Fruit fly (Drosophila melanogaster) whole organism, embryonic: ENCODE measurements around the gene Tengl3.
A peak's percentile ranks its signal among the peaks of the same experiment; 100 is the strongest.

Source experiments
- Adf1 ChIP-seq: fragments of 200-800 bp; sonication (Bioruptor generic); IDR thresholded peaks from 2 replicates; pipeline ENCODE4 v1.3.6; 2022; ENCODE audit warnings: missing biosample characterization, missing genetic modification characterization
- Antp ChIP-seq: fragments of 200-800 bp; sonication (Bioruptor generic); optimal IDR thresholded peaks from 3 replicates; lab custom pipeline; 2016; ENCODE audit warnings: missing biosample characterization, missing genetic modification characterization
- Awh ChIP-seq: fragments of 200-800 bp; sonication (Bioruptor generic); IDR thresholded peaks from 2 replicates; pipeline ENCODE4, ENCODE4 v1.3.6; 2022; ENCODE audit warnings: missing biosample characterization, missing genetic modification characterization
- B-H1 ChIP-seq: fragments of 200-800 bp; sonication (Bioruptor generic); IDR thresholded peaks from 3 replicates; pipeline ENCODE4 v1.3.6; 2022; ENCODE audit warnings: missing biosample characterization, missing genetic modification characterization
- B-H2 ChIP-seq: fragments of 200-800 bp; sonication (Bioruptor generic); optimal IDR thresholded peaks from 2 replicates; lab custom pipeline; 2018; ENCODE audit warnings: missing biosample characterization, mild to moderate bottlenecking, missing genetic modification characterization
- CG10462 ChIP-seq: fragments of 200-800 bp; sonication (Bioruptor generic); optimal IDR thresholded peaks from 2 replicates; lab custom pipeline; 2016; ENCODE audit warnings: missing biosample characterization, missing genetic modification characterization
- CG10543 ChIP-seq: fragments of 200-800 bp; sonication (Bioruptor generic); optimal IDR thresholded peaks from 3 replicates; lab custom pipeline; 2017; ENCODE audit warnings: missing biosample characterization, mild to moderate bottlenecking, missing genetic modification characterization, moderate library complexity
- CG10654 ChIP-seq: fragments of 200-800 bp; sonication (Bioruptor generic); optimal IDR thresholded peaks from 2 replicates; lab custom pipeline; 2016; ENCODE audit warnings: missing biosample characterization, missing genetic modification characterization
- CG10959 ChIP-seq: fragments of 200-800 bp; sonication (Bioruptor generic); IDR thresholded peaks from 2 replicates; pipeline ENCODE4 v1.3.6; 2022; ENCODE audit warnings: missing biosample characterization, missing genetic modification characterization
- CG12236 ChIP-seq: fragments of 200-800 bp; sonication (Bioruptor generic); optimal IDR thresholded peaks from 2 replicates; lab custom pipeline; 2016; ENCODE audit warnings: missing biosample characterization, missing genetic modification characterization
- CG1603 ChIP-seq: fragments of 200-800 bp; sonication (Bioruptor generic); optimal IDR thresholded peaks from 2 replicates; lab custom pipeline; 2019; ENCODE audit warnings: missing biosample characterization, mild to moderate bottlenecking, missing genetic modification characterization, moderate library complexity
- CG16779 ChIP-seq: fragments of 200-800 bp; sonication (Bioruptor generic); IDR thresholded peaks from 2 replicates; pipeline ENCODE4 v1.3.6; 2022; ENCODE audit warnings: missing biosample characterization, missing genetic modification characterization
- CG16813 ChIP-seq: fragments of 200-800 bp; sonication (Bioruptor generic); IDR thresholded peaks from 3 replicates; pipeline ENCODE4 v1.3.6; 2022; ENCODE audit warnings: missing biosample characterization, missing genetic modification characterization; ENCODE audit not compliant: partially characterized antibody
- CG17359 ChIP-seq: fragments of 200-800 bp; sonication (Bioruptor generic); optimal IDR thresholded peaks from 3 replicates; lab custom pipeline; 2018; ENCODE audit warnings: missing biosample characterization, mild to moderate bottlenecking, missing genetic modification characterization, moderate library complexity
- CG2712 ChIP-seq: fragments of 200-800 bp; optimal IDR thresholded peaks from 3 replicates; lab custom pipeline; 2019; ENCODE audit warnings: missing biosample characterization, mild to moderate bottlenecking, missing genetic modification characterization, moderate library complexity
- CG3065 ChIP-seq: fragments of 200-800 bp; sonication (Bioruptor generic); optimal IDR thresholded peaks from 2 replicates; lab custom pipeline; 2016; ENCODE audit warnings: missing biosample characterization, missing genetic modification characterization
- CG6175 ChIP-seq: fragments of 200-800 bp; sonication (Bioruptor generic); IDR thresholded peaks from 3 replicates; pipeline ENCODE4 v1.3.6; 2022; ENCODE audit warnings: missing biosample characterization, missing genetic modification characterization
- CG6689 ChIP-seq: fragments of 200-800 bp; sonication (Bioruptor generic); IDR thresholded peaks from 2 replicates; pipeline ENCODE4 v1.3.6; 2022; ENCODE audit warnings: missing biosample characterization, missing genetic modification characterization
- CG6813 ChIP-seq: fragments of 200-800 bp; sonication (Bioruptor generic); optimal IDR thresholded peaks from 2 replicates; lab custom pipeline; 2017; ENCODE audit warnings: missing biosample characterization, missing genetic modification characterization, mild to moderate bottlenecking, moderate library complexity, missing genetic modification reagents
- CG7372 ChIP-seq: fragments of 200-800 bp; sonication (Bioruptor generic); IDR thresholded peaks from 2 replicates; pipeline ENCODE4 v1.3.6; 2022; ENCODE audit warnings: missing biosample characterization, missing genetic modification characterization
- D19B ChIP-seq: fragments of 200-800 bp; sonication (Bioruptor generic); optimal IDR thresholded peaks from 2 replicates; lab custom pipeline; 2017; ENCODE audit warnings: missing biosample characterization, mild to moderate bottlenecking, missing genetic modification characterization
- Deaf1 ChIP-seq: fragments of 200-800 bp; optimal IDR thresholded peaks from 3 replicates; lab custom pipeline; 2019; ENCODE audit warnings: missing biosample characterization, mild to moderate bottlenecking, missing genetic modification characterization, moderate library complexity
- Fer3 ChIP-seq: fragments of 200-800 bp; sonication (Bioruptor generic); optimal IDR thresholded peaks from 2 replicates; lab custom pipeline; 2018; ENCODE audit warnings: missing biosample characterization, mild to moderate bottlenecking, missing genetic modification characterization, moderate library complexity
- GATAe ChIP-seq: fragments of 200-800 bp; sonication (Bioruptor generic); conservative IDR thresholded peaks from 2 replicates; pipeline ENCODE4 v1.3.6; 2022; ENCODE audit warnings: missing biosample characterization, missing genetic modification characterization
- Hey ChIP-seq: fragments of 200-800 bp; sonication (Bioruptor generic); optimal IDR thresholded peaks from 3 replicates; lab custom pipeline; 2018; ENCODE audit warnings: missing biosample characterization, mild to moderate bottlenecking, missing genetic modification characterization
- Hr3 ChIP-seq: fragments of 200-800 bp; sonication (Bioruptor generic); optimal IDR thresholded peaks from 3 replicates; lab custom pipeline; 2016; ENCODE audit warnings: missing biosample characterization, missing genetic modification characterization
- Kr ChIP-seq: fragments of 200-800 bp; sonication (Bioruptor generic); optimal IDR thresholded peaks from 2 replicates; lab custom pipeline; 2017; ENCODE audit warnings: missing biosample characterization, mild to moderate bottlenecking, missing genetic modification characterization
- MESR4 ChIP-seq: fragments of 200-800 bp; sonication (Bioruptor generic); optimal IDR thresholded peaks from 2 replicates; lab custom pipeline; 2018; ENCODE audit warnings: missing biosample characterization, mild to moderate bottlenecking, missing genetic modification characterization, moderate library complexity
- Meics ChIP-seq: fragments of 200-800 bp; sonication (Bioruptor generic); optimal IDR thresholded peaks from 2 replicates; lab custom pipeline; 2017; ENCODE audit warnings: missing biosample characterization, mild to moderate bottlenecking, missing genetic modification characterization
- Myb ChIP-seq: fragments of 200-800 bp; sonication (Bioruptor generic); optimal IDR thresholded peaks from 2 replicates; lab custom pipeline; 2016; ENCODE audit warnings: missing biosample characterization, missing genetic modification characterization
- Nf-YC ChIP-seq: fragments of 200-800 bp; optimal IDR thresholded peaks from 3 replicates; lab custom pipeline; 2019; ENCODE audit warnings: missing biosample characterization, mild to moderate bottlenecking, missing genetic modification characterization, moderate library complexity
- Spps ChIP-seq: fragments of 200-800 bp; sonication (Bioruptor generic); optimal IDR thresholded peaks from 2 replicates; lab custom pipeline; 2018; ENCODE audit warnings: missing biosample characterization, mild to moderate bottlenecking, missing genetic modification characterization
- TFAM ChIP-seq: fragments of 200-800 bp; sonication (Bioruptor generic); optimal IDR thresholded peaks from 2 replicates; lab custom pipeline; 2017; ENCODE audit warnings: missing biosample characterization, missing genetic modification characterization, inconsistent platforms
- aop ChIP-seq: fragments of 200-800 bp; sonication (Bioruptor generic); IDR thresholded peaks from 2 replicates; pipeline ENCODE4 v1.3.6; 2022; ENCODE audit warnings: missing biosample characterization, missing genetic modification characterization
- ara ChIP-seq: fragments of 200-800 bp; sonication (Bioruptor generic); IDR thresholded peaks from 2 replicates; pipeline ENCODE4 v1.3.6; 2022; ENCODE audit warnings: missing biosample characterization, missing genetic modification characterization
- ase ChIP-seq: fragments of 200-800 bp; sonication (Bioruptor generic); IDR thresholded peaks from 3 replicates; pipeline ENCODE4 v1.3.6; 2022; ENCODE audit warnings: missing biosample characterization, missing genetic modification characterization
- cato ChIP-seq: fragments of 200-800 bp; sonication (Bioruptor generic); optimal IDR thresholded peaks from 2 replicates; lab custom pipeline; 2016; ENCODE audit warnings: missing biosample characterization, missing genetic modification characterization, borderline replicate concordance
- chm ChIP-seq: fragments of 200-800 bp; sonication (Bioruptor generic); IDR thresholded peaks from 2 replicates; pipeline ENCODE4 v1.3.6; 2022; ENCODE audit warnings: missing biosample characterization, missing genetic modification characterization
- cwo ChIP-seq: fragments of 200-800 bp; sonication (Bioruptor generic); optimal IDR thresholded peaks from 3 replicates; lab custom pipeline; 2017; ENCODE audit warnings: missing biosample characterization, missing genetic modification characterization, mild to moderate bottlenecking, moderate library complexity, missing genetic modification reagents
- da ChIP-seq: fragments of 200-800 bp; sonication (Bioruptor generic); optimal IDR thresholded peaks from 2 replicates; lab custom pipeline; 2016; ENCODE audit warnings: missing biosample characterization, missing genetic modification characterization
- dati ChIP-seq: fragments of 200-800 bp; sonication (Bioruptor generic); IDR thresholded peaks from 2 replicates; pipeline ENCODE4 v1.3.6; 2022; ENCODE audit warnings: missing biosample characterization, missing genetic modification characterization
- her ChIP-seq: fragments of 200-800 bp; sonication (Bioruptor generic); optimal IDR thresholded peaks from 2 replicates; lab custom pipeline; 2016; ENCODE audit warnings: missing biosample characterization, missing genetic modification characterization
- nerfin-1 ChIP-seq: fragments of 200-800 bp; sonication (Bioruptor generic); optimal IDR thresholded peaks from 3 replicates; lab custom pipeline; 2019; ENCODE audit warnings: missing biosample characterization, mild to moderate bottlenecking, missing genetic modification characterization, moderate library complexity
- run ChIP-seq: fragments of 200-800 bp; sonication (Bioruptor generic); optimal IDR thresholded peaks from 3 replicates; lab custom pipeline; 2018; ENCODE audit warnings: missing biosample characterization, mild to moderate bottlenecking, missing genetic modification characterization
- shn ChIP-seq: fragments of 200-800 bp; sonication (Bioruptor generic); optimal IDR thresholded peaks from 3 replicates; lab custom pipeline; 2016; ENCODE audit warnings: missing biosample characterization, missing genetic modification characterization
- slbo ChIP-seq: fragments of 200-800 bp; sonication (Bioruptor generic); IDR thresholded peaks from 2 replicates; pipeline ENCODE4 v1.3.6; 2022; ENCODE audit warnings: missing biosample characterization, missing genetic modification characterization
- sr ChIP-seq: fragments of 200-800 bp; sonication (Bioruptor generic); IDR thresholded peaks from 3 replicates; pipeline ENCODE4 v1.3.6; 2022; ENCODE audit warnings: missing biosample characterization, missing genetic modification characterization
- tio ChIP-seq: fragments of 200-800 bp; sonication (Bioruptor generic); optimal IDR thresholded peaks from 2 replicates; lab custom pipeline; 2017; ENCODE audit warnings: missing biosample characterization, missing genetic modification characterization, inconsistent platforms
- tll ChIP-seq, 2 experiments: fragments of 200-800 bp in 1 of 2; fragments of >200 bp in 1 of 2; sonication (Bioruptor generic) in 1 of 2; optimal IDR thresholded peaks; 2 replicates each; lab custom pipeline; 2017 to 2019; ENCODE audit warnings: missing biosample characterization in 2 of 2, missing genetic modification characterization in 2 of 2, mild to moderate bottlenecking in 1 of 2, moderate library complexity in 1 of 2
- tx ChIP-seq: fragments of 200-800 bp; sonication (Bioruptor generic); optimal IDR thresholded peaks from 2 replicates; lab custom pipeline; 2016; ENCODE audit warnings: missing biosample characterization, missing genetic modification characterization
- vfl ChIP-seq: fragments of 200-800 bp; sonication (Bioruptor generic); optimal IDR thresholded peaks from 2 replicates; lab custom pipeline; 2016; ENCODE audit warnings: missing biosample characterization, missing genetic modification characterization

Gene Tengl3

dm6 chr2L:2201107-2201561, 36.9 kb downstream of the Tengl3 start (continued):
- TF ChIP-seq CG3065 = peak; percentile 61
- peak; percentile 50 for TF ChIP-seq cwo (GFP tag; lab: Kevin White, UChicago)
- peak; percentile 66 for TF ChIP-seq CG10654 (GFP tag; lab: Kevin White, UChicago)
- peak; percentile 54 for TF ChIP-seq Antp (GFP tag; lab: Kevin White, UChicago)
- TF ChIP-seq B-H2 (GFP tag; lab: Kevin White, UChicago) = no peak
- peak; percentile 84 for TF ChIP-seq tio
- TF ChIP-seq dati = 0 out of 2 replicates have a peak, but pooled peaks have one; percentile 7
- TF ChIP-seq sr = no peak
- no peak for TF ChIP-seq da (GFP tag; lab: Kevin White, UChicago)
- peak; percentile 60 for TF ChIP-seq Fer3 (tag; lab: Kevin White, UChicago)
- no peak for TF ChIP-seq GATAe (GFP tag; lab: Robert Waterston, UW)
- no peak for TF ChIP-seq B-H1 (GFP tag; lab: Robert Waterston, UW)
- no peak for TF ChIP-seq CG16813 (GFP tag; lab: Robert Waterston, UW)
- TF ChIP-seq CG10959 = peak; percentile 76
- no peak for TF ChIP-seq Hey (tag; lab: Kevin White, UChicago)
- TF ChIP-seq tx (GFP tag; lab: Kevin White, UChicago) = peak; percentile 17
- peak in 1 of 2 experiments; percentile 5 for TF ChIP-seq tll (GFP tag; optimal IDR thresholded peaks at IDR 0.05; lab: Kevin White, UChicago)
- peak; percentile 89 for TF ChIP-seq CG17359 (tag; lab: Kevin White, UChicago)
- TF ChIP-seq Adf1 (GFP tag; lab: Robert Waterston, UW) = no peak
- TF ChIP-seq cato (GFP tag; lab: Kevin White, UChicago) = peak; percentile 88
- no peak for TF ChIP-seq CG16779
- peak; percentile 74 for TF ChIP-seq CG10462 (GFP tag; lab: Kevin White, UChicago)
- peak; percentile 32 for TF ChIP-seq Meics (GFP tag; lab: Kevin White, UChicago)
- TF ChIP-seq Nf-YC (tag; lab: Kevin White, UChicago) = peak; percentile 21
- TF ChIP-seq her (GFP tag; lab: Kevin White, UChicago) = no peak
- TF ChIP-seq shn (GFP tag; lab: Kevin White, UChicago) = peak; percentile 73
- TF ChIP-seq D19B (GFP tag; lab: Kevin White, UChicago) = no peak
- peak; percentile 92 for TF ChIP-seq nerfin-1 (tag; lab: Kevin White, UChicago)
- TF ChIP-seq slbo (GFP tag; lab: Robert Waterston, UW) = 0 out of 2 replicates have a peak, but pooled peaks have one; percentile 25
- peak; percentile 73; the same call in 1 of the 2 replicates for TF ChIP-seq aop (GFP tag; lab: Robert Waterston, UW)
- TF ChIP-seq Awh (GFP tag; lab: Robert Waterston, UW) = peak; percentile 66
- peak; percentile 67 for TF ChIP-seq CG12236 (GFP tag; lab: Kevin White, UChicago)
- no peak for TF ChIP-seq Kr (GFP tag; lab: Kevin White, UChicago)
- peak; percentile 0 for TF ChIP-seq MESR4 (GFP tag; lab: Kevin White, UChicago)
- no peak for TF ChIP-seq Deaf1 (tag; lab: Kevin White, UChicago)
- no peak for TF ChIP-seq CG6175 (GFP tag; lab: Robert Waterston, UW)
- peak; percentile 18 for TF ChIP-seq Myb (GFP tag; lab: Kevin White, UChicago)
- TF ChIP-seq run (tag; lab: Kevin White, UChicago) = peak; percentile 66
- TF ChIP-seq vfl = no peak
- peak; percentile 78 for TF ChIP-seq CG6689 (GFP tag; lab: Robert Waterston, UW)
- TF ChIP-seq CG6813 (GFP tag; lab: Kevin White, UChicago) = peak; percentile 67
- TF ChIP-seq CG10543 (GFP tag; lab: Kevin White, UChicago) = peak; percentile 26
- TF ChIP-seq chm (GFP tag; lab: Robert Waterston, UW) = peak; percentile 72
- TF ChIP-seq TFAM (GFP tag; lab: Kevin White, UChicago) = peak; percentile 67
- TF ChIP-seq Spps (tag; lab: Kevin White, UChicago) = peak; percentile 91
- TF ChIP-seq ara (GFP tag; lab: Robert Waterston, UW) = peak; percentile 88
- peak; percentile 94 for TF ChIP-seq CG2712 (tag; lab: Kevin White, UChicago)
- peak; percentile 28; the same call in 1 of the 2 replicates for TF ChIP-seq CG7372 (GFP tag; lab: Robert Waterston, UW)
- TF ChIP-seq CG1603 (tag; lab: Kevin White, UChicago) = peak; percentile 83
- TF ChIP-seq ase = peak; percentile 66; the same call in 2 of the 3 replicates
- peak; percentile 82 for TF ChIP-seq Hr3 (GFP tag; lab: Kevin White, UChicago)
